Worm (Caenorhabditis elegans) whole organism, late embryonic: Measurements from ENCODE around the gene Y61A9LA.12.
A peak's percentile ranks its signal among the peaks of the same experiment; 100 is the strongest.

Source experiments
- lim-6 ChIP-seq: sonication (generic microtip); optimal IDR thresholded peaks from 2 replicates; lab custom pipeline; 2016; ENCODE audit warnings: missing genetic modification characterization, missing compliant biosample characterization
- pag-3 ChIP-seq: sonication (generic microtip); optimal IDR thresholded peaks from 2 replicates; lab custom pipeline; 2016; ENCODE audit warnings: missing compliant biosample characterization, missing genetic modification characterization, borderline replicate concordance
- pax-1 ChIP-seq: fragments of 150-350 bp; optimal IDR thresholded peaks from 2 replicates; lab custom pipeline; 2014; ENCODE audit warnings: missing biosample characterization, missing genetic modification characterization
- pqm-1 ChIP-seq: sonication (generic microtip); optimal IDR thresholded peaks from 2 replicates; lab custom pipeline; 2016; ENCODE audit warnings: missing genetic modification characterization, missing compliant biosample characterization
- ref-2 ChIP-seq: sonication (generic microtip); optimal IDR thresholded peaks from 2 replicates; lab custom pipeline; 2016; ENCODE audit warnings: missing genetic modification characterization, missing compliant biosample characterization
- unc-86 ChIP-seq: sonication (generic microtip); optimal IDR thresholded peaks from 2 replicates; lab custom pipeline; 2016; ENCODE audit warnings: missing genetic modification characterization, missing compliant biosample characterization

- TF ChIP-seq pqm-1 (no peak), unc-86 (tag; lab: Kevin White, UChicago) (no peak), ref-2 (tag; lab: Kevin White, UChicago) (peak; percentile 51), lim-6 (tag; lab: Kevin White, UChicago) (no peak), pax-1 (tag; lab: Kevin White, UChicago) (no peak), pag-3 (tag; lab: Kevin White, UChicago) (no peak)
Observed at ce11 chrV:4507836-4508462, 45.7 kb upstream of the Y61A9LA.12 start.
